Fruit fly (Drosophila melanogaster): ENCODE results near the gene janA.

The janA gene

DNA sequence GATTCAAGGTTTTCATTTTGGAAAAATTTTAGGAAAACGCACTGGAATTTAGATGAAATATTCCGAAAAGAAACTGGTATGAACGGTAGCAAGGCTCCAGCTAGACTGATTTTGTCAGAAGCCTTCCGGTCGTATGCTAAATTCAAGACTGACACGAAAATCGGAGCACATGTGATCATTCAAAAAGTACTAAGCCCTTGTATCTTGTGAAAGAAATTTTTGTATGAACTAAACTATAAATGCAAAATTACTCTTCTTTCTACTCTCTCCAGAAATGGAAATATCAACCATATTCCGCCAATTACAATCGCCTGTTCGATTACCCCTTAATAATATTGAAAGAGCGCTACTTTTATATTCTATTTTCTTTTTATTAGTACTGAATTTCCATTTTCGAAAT is 1.7 kb downstream of the janA start, which contains the start of gene ocn:
Gene ocn (minus strand): TSS at position 101 of the 400 bp plus-strand sequence.
- TF ChIP-seq psq (optimal IDR thresholded peaks at IDR 0.05) (no peak), EcR (GFP tag; optimal IDR thresholded peaks at IDR 0.05) (no peak), CG8478 (optimal IDR thresholded peaks at IDR 0.05) (no peak), pan (optimal IDR thresholded peaks at IDR 0.05) (no peak), usp (GFP tag; optimal IDR thresholded peaks at IDR 0.05) (no peak), Dll (optimal IDR thresholded peaks at IDR 0.05) (no peak)

DNA sequence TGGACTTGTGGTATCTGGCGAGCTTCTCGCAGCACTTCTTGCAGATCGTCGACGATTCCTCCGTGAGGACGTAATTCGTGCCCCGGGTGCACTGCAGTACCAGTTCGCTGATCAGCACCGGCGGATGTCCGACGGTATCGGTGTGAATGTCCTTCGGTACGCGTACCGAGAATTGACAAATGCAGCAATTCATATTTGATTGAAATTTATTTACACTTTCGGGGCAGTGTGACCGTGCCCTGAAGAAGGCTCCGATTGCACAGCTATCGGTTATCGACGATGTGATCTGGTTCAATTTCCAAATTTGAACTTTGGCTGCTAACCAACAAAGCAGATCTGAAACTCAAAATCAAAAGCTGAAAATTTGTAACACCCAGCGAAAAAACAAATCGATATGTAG is 2.7 kb downstream of the janA start, which contains the start of gene ZIPIC:
Gene ZIPIC (minus strand): TSS at position 262 of the 400 bp plus-strand sequence.
- TF ChIP-seq psq (optimal IDR thresholded peaks at IDR 0.05) (no peak), pan (optimal IDR thresholded peaks at IDR 0.05) (no peak), CG8478 (optimal IDR thresholded peaks at IDR 0.05) (no peak), EcR (GFP tag; optimal IDR thresholded peaks at IDR 0.05) (no peak), usp (GFP tag; optimal IDR thresholded peaks at IDR 0.05) (no peak), Dll (optimal IDR thresholded peaks at IDR 0.05) (no peak)

DNA sequence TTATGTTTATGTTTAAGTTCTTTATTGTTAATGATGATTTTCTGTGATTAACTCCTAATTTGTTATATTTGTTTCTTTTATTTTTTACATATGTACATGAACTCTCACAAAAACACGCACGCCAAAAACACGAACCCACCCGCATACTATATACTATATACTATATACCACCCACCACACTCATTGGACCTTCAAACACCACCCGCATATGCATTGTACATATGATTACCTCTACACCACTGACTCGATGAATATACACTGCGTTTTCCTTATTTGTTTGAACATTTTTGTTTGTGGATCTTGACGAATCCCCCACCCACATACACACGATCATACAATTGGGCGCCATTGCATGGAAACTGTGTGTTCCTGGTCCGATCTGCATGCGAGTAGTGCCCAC is 7.1 kb downstream of the janA start:
- TF ChIP-seq CG8478 (optimal IDR thresholded peaks at IDR 0.05) (no peak), pan (optimal IDR thresholded peaks at IDR 0.05) (no peak), psq (optimal IDR thresholded peaks at IDR 0.05) (no peak), Dll (optimal IDR thresholded peaks at IDR 0.05) (no peak), EcR (GFP tag; optimal IDR thresholded peaks at IDR 0.05) (no peak), usp (GFP tag; optimal IDR thresholded peaks at IDR 0.05) (no peak)

DNA sequence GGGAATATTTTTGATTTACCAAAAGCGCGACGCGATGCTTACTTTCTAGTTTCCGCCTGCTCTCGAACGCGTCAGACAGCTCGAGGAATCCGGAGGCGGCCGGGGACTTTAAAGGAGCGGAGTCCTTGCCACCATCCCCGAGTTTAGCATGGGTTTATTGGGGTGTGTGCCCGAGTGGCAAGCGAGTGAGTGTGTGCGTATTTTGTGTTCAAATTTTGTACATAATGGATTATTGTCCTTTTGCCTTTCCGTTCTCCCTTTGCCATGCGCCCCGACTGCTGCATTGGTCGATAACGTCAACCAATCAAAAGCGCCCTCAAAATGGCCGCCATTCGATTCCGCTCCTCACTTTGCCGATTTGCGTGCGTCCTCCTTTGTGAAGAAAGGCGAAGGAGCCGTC is 9.3 kb downstream of the janA start:
- TF ChIP-seq Dll (optimal IDR thresholded peaks at IDR 0.05) (no peak), EcR (GFP tag; optimal IDR thresholded peaks at IDR 0.05) (no peak), psq (optimal IDR thresholded peaks at IDR 0.05) (no peak), pan (optimal IDR thresholded peaks at IDR 0.05) (no peak), CG8478 (optimal IDR thresholded peaks at IDR 0.05) (no peak), usp (GFP tag; optimal IDR thresholded peaks at IDR 0.05) (no peak)

DNA sequence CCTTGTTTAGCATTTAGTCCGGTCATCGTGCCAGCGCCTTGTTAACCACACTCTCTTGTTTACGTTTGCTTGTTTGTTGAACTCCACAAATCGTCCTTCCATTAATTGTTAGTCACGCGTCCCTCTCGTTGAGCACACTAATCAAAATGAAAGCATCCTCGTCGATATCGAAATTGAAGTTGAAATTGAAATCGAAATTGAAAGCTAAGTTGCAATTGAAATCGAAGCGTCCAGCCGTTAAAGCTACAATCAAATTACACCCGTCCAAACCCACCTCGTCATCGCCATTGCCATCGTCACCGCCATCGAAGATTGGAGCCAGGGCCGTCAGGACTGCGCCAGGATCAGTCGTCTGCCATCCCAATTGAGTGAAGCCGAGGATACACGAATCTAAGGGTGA is 15.9 kb downstream of the janA start:
- TF ChIP-seq EcR (GFP tag; optimal IDR thresholded peaks at IDR 0.05) (no peak), pan (optimal IDR thresholded peaks at IDR 0.05) (no peak), psq (optimal IDR thresholded peaks at IDR 0.05) (no peak), usp (GFP tag; optimal IDR thresholded peaks at IDR 0.05) (no peak), Dll (optimal IDR thresholded peaks at IDR 0.05) (no peak), CG8478 (optimal IDR thresholded peaks at IDR 0.05) (no peak)

DNA sequence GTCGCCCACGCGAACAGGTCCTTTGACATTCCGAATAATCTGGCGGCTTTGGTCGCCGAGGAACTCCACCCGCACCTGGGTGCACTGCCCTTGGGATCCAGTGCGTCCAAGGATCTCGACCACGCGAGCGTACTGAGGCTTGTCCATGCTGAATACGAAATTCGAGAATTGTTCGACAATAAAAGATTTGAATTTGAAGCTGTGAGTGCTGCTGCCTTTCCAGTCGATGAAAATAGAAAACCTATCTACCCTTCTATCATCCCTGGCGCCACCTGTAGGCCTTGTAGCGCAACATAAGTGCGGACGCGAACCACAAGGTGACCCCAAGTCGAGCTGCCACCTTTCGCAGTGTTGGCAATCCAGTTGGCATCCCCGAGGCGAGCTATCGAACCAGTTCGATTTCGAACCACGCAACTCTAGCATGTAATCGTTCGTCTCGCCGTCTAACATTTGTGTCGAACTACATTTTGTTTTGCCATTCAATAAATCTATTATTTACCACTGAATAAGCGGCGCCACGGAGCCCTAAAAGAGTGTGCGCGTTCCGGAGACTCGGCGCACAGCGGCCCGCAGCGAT is 16.8 kb downstream of the janA start, which contains the start of the genes RpS28a and Axn:
Gene RpS28a (minus strand): TSS at position 197 of the 577 bp plus-strand sequence.
Gene Axn (plus strand): TSS at position 391 of the 577 bp plus-strand sequence.
- TF ChIP-seq pan (optimal IDR thresholded peaks at IDR 0.05) (no peak), psq (optimal IDR thresholded peaks at IDR 0.05) (no peak), Dll (optimal IDR thresholded peaks at IDR 0.05) (no peak), CG8478 (optimal IDR thresholded peaks at IDR 0.05) (no peak), EcR (GFP tag; optimal IDR thresholded peaks at IDR 0.05) (no peak), usp (GFP tag; optimal IDR thresholded peaks at IDR 0.05) (no peak)

DNA sequence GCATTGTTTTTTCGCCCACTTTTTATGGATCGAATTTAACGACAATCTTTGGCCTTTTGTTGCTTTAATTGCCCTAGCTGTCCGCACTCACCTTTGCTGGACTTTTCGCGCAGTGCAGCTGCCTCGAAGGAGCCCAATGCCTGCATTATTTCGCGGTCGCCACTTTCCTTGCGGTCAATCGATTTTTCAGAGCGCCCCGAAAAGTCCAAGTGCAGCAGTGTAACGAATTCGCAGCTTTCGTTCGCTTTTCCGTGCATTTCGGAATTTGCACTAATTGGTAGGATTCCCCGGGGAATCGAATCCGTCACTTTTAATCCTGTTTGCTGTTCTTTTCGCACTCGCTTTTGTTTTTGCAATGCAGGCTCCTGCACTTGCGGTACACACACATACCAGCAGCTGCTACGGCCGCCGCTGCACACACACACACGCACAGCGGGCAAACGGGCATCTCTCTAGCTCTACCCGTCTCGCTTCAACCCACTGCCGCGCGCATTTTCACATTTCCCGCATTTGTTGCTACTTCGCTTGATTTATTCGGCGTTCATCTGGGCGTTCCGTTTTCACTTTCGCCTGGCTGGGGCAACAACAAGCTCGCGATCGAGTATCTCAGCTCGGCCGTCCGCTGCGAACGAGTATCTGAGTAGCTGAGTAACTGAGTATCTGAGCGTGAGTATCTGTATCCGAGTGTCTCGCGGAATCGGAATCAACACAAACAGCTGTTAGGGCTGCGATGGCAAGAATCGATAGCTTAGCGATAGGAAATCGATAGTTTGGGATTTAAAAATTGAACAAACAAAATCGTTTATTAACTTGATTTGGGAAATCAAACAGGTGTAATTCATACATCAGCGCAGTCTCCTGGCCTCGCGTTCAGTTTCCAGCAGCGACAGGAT is 17.5 kb downstream of the janA start, which contains the start of gene Mgat2:
Gene Mgat2 (minus strand): TSS at position 663 of the 893 bp plus-strand sequence.
- no peak for TF ChIP-seq Dll (optimal IDR thresholded peaks at IDR 0.05)
- TF ChIP-seq pan (optimal IDR thresholded peaks at IDR 0.05) = no peak
- no peak for TF ChIP-seq EcR (GFP tag; optimal IDR thresholded peaks at IDR 0.05)
- no peak for TF ChIP-seq usp (GFP tag; optimal IDR thresholded peaks at IDR 0.05)
- TF ChIP-seq CG8478 (optimal IDR thresholded peaks at IDR 0.05) = no peak
- TF ChIP-seq psq (optimal IDR thresholded peaks at IDR 0.05) = no peak

DNA sequence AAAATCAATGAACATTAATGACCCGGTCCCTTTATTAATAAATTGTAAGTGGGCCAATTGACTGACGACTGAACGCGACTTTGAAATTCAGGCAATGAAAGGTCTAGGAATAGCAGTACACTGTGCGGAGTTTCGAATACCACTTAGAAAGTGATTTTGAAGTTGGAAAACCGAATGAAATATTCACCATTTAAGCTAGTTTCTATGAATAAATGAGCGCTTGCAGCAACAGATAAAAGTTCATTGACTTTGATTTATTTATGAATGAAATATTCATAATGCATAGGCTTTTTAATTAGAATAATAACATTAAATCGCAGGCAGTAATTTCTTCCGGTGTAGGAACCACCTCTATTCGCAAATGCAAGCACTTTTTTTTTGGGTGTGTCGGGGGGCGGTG is 18.3 kb downstream of the janA start:
- TF ChIP-seq pan (optimal IDR thresholded peaks at IDR 0.05) (no peak), psq (optimal IDR thresholded peaks at IDR 0.05) (no peak), usp (GFP tag; optimal IDR thresholded peaks at IDR 0.05) (no peak), EcR (GFP tag; optimal IDR thresholded peaks at IDR 0.05) (no peak), Dll (optimal IDR thresholded peaks at IDR 0.05) (no peak), CG8478 (optimal IDR thresholded peaks at IDR 0.05) (no peak)

DNA sequence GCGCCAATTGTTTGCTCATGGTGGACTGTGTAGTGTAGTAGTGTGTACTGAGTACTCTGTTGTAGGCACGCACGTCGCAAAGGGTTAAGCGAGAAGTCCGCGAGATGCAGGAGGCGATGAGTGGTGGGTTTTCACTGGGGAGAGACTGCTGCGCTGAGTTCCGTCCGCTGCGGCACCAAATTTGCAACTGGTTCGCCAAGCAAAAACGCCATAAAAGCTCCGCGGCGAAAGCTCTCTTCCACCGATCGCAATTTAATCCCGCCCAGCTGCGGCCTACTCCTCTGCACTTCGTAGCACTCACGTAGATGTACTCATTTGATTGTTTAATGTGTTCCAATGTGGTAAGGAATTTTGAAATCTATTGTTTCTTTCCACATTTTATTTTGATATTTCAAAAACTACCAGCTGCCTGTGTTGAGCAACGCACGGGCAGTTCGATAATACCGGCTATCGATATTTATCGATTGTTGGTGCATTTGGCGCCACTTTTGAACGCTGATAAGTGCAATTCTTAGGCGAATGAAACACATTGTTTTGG is 24.3 kb downstream of the janA start, which contains the start of gene CG7920:
Gene CG7920 (minus strand): TSS at position 308 of the 538 bp plus-strand sequence.
- TF ChIP-seq pan (optimal IDR thresholded peaks at IDR 0.05) = no peak
- TF ChIP-seq psq (optimal IDR thresholded peaks at IDR 0.05) = no peak
- no peak for TF ChIP-seq Dll (optimal IDR thresholded peaks at IDR 0.05)
- no peak for TF ChIP-seq EcR (GFP tag; optimal IDR thresholded peaks at IDR 0.05)
- no peak for TF ChIP-seq CG8478 (optimal IDR thresholded peaks at IDR 0.05)
- no peak for TF ChIP-seq usp (GFP tag; optimal IDR thresholded peaks at IDR 0.05)

DNA sequence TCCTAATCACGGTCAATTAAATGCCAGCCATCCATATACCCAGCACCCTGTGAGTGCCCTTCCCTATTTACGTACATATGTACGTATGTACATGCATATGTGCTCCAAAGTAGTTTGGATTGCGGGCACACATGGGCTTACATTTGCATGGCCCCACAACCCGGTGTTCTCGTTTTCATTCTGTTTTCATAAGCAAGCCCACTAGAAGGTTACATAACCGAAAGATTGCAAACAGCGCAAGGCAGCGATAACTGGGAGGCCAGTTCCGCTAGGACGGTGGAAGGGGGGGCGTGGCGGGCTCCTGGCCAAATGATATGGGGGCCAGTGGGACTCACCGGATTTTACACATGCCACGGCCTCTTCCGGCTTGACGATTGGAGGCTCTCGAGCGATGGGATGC is 24.9 kb downstream of the janA start:
- TF ChIP-seq psq (optimal IDR thresholded peaks at IDR 0.05) (no peak), CG8478 (optimal IDR thresholded peaks at IDR 0.05) (no peak), usp (GFP tag; optimal IDR thresholded peaks at IDR 0.05) (no peak), Dll (optimal IDR thresholded peaks at IDR 0.05) (no peak), EcR (GFP tag; optimal IDR thresholded peaks at IDR 0.05) (no peak), pan (optimal IDR thresholded peaks at IDR 0.05) (no peak)

DNA sequence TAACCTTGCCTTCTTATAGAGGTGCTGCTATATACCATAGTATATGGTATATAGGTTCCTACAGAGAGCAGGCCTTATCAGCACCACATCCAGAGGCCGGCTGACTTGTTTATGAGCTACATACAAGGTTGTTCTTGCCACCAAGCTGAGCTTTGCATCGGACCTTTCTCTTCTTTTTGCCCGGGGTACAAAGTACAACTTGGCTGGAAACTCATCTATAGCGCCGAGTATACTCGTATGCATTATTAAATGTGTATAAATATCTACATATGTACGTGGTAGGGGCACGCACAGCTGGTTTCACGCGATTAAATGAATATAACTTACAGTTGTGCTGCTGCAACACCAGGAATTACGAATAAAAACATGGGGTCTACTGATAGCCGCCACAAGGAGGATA is 25.4 kb downstream of the janA start:
- TF ChIP-seq CG8478 (optimal IDR thresholded peaks at IDR 0.05) (no peak), Dll (optimal IDR thresholded peaks at IDR 0.05) (no peak), EcR (GFP tag; optimal IDR thresholded peaks at IDR 0.05) (no peak)
